Worm (Caenorhabditis elegans): Measurements from ENCODE around the gene sqv-3.

DNA sequence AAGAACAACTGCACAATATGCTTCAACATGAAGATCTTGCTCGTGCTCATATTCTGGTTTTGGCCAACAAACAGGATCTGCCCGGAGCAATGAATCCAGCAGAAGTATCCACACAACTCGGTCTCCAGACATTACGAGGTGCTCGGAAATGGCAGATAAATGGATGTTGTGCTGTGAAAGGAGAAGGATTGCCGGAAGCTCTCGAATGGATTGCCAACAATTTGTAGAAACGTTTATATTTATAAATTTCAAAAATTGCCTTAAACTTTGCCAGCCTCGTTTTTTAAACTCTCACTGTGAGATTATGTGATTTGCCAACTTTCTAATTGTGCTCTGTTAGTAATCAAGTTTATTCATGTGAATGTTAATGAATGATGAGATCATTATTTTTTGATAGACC, 43.6 kb upstream of the sqv-3 start:
- TF ChIP-seq W03F9.2 (tag; optimal IDR thresholded peaks at IDR 0.05) (no peak), dao-5 (tag; optimal IDR thresholded peaks at IDR 0.05) (no peak), him-1 (tag; optimal IDR thresholded peaks at IDR 0.05) (no peak)
